Worm (Caenorhabditis elegans) whole organism, L4 larva: ENCODE data around the gene F23H12.5.
A peak's percentile ranks its signal among the peaks of the same experiment; 100 is the strongest.

Experiments used
- D1046.2 ChIP-seq: fragments of 200-800 bp; sonication (Bioruptor generic); IDR thresholded peaks from 2 replicates; pipeline ENCODE4 v1.3.6; 2022; ENCODE audit warnings: missing genetic modification characterization, missing compliant biosample characterization
- T26A8.4 ChIP-seq: fragments of 200-800 bp; sonication (Bioruptor generic); IDR thresholded peaks from 2 replicates; pipeline ENCODE4 v1.3.6; 2022; ENCODE audit warnings: missing genetic modification characterization, missing compliant biosample characterization
- Y48G9A.11 ChIP-seq: fragments of 200-800 bp; sonication (Bioruptor generic); IDR thresholded peaks from 2 replicates; pipeline ENCODE4 v1.3.6; 2022; ENCODE audit warnings: missing genetic modification reagents, missing genetic modification characterization, missing compliant biosample characterization
- Y5F2A.4 ChIP-seq: fragments of 200-800 bp; sonication (Bioruptor generic); optimal IDR thresholded peaks from 2 replicates; lab custom pipeline; 2018; ENCODE audit warnings: mild to moderate bottlenecking, missing genetic modification characterization, missing compliant biosample characterization
- aha-1 ChIP-seq: fragments of 150-350 bp; peaks from one replicate; lab custom pipeline; 2014; ENCODE audit warnings: missing biosample characterization, missing genetic modification characterization
- attf-4 ChIP-seq: sonication (generic microtip); optimal IDR thresholded peaks from 3 replicates; lab custom pipeline; 2017; ENCODE audit warnings: missing biosample characterization, missing genetic modification characterization
- ceh-44 ChIP-seq: fragments of 200-800 bp; sonication (Bioruptor generic); IDR thresholded peaks from 2 replicates; pipeline ENCODE4 v1.3.6; 2022; ENCODE audit warnings: missing genetic modification reagents, missing genetic modification characterization, missing compliant biosample characterization
- ctbp-1 ChIP-seq: fragments of 200-800 bp; sonication (Bioruptor generic); IDR thresholded peaks from 2 replicates; pipeline ENCODE4 v1.3.6; 2022; ENCODE audit warnings: missing genetic modification reagents, missing genetic modification characterization, missing compliant biosample characterization
- daf-16 ChIP-seq, 3 experiments: sonication (generic microtip); optimal IDR thresholded peaks; 2 replicates each; lab custom pipeline; 2016 to 2017; ENCODE audit warnings: missing genetic modification characterization in 3 of 3, missing genetic modification reagents in 3 of 3, mild to moderate bottlenecking in 2 of 3, missing compliant biosample characterization in 2 of 3, missing biosample characterization in 1 of 3, moderate library complexity in 1 of 3
- daf-8 ChIP-seq: fragments of 200-800 bp; sonication (Bioruptor generic); IDR thresholded peaks from 2 replicates; pipeline ENCODE4 v1.3.6; 2022; ENCODE audit warnings: missing genetic modification characterization, missing compliant biosample characterization
- dmd-6 ChIP-seq: fragments of 200-800 bp; sonication (Bioruptor generic); IDR thresholded peaks from 2 replicates; pipeline ENCODE4 v1.3.6; 2022; ENCODE audit warnings: missing genetic modification reagents, missing genetic modification characterization, missing compliant biosample characterization
- dpl-1 ChIP-seq: fragments of 150-350 bp; optimal IDR thresholded peaks from 2 replicates; lab custom pipeline; 2014; ENCODE audit warnings: missing biosample characterization, missing genetic modification reagents, missing genetic modification characterization
- dve-1 ChIP-seq: sonication (generic microtip); optimal IDR thresholded peaks from 2 replicates; lab custom pipeline; 2017; ENCODE audit warnings: antibody characterized with exemption, mild to moderate bottlenecking, missing genetic modification characterization, missing compliant biosample characterization; ENCODE audit not compliant: insufficient read depth
- fkh-10 ChIP-seq: fragments of 150-350 bp; optimal IDR thresholded peaks from 2 replicates; lab custom pipeline; 2014; ENCODE audit warnings: missing biosample characterization, missing genetic modification reagents, missing genetic modification characterization
- hif-1 ChIP-seq, 2 experiments: sonication (generic microtip); optimal IDR thresholded peaks; 2 replicates each; lab custom pipeline; 2016 to 2017; ENCODE audit warnings: missing compliant biosample characterization in 2 of 2, missing genetic modification characterization in 2 of 2, missing genetic modification reagents in 2 of 2, missing genotype in 2 of 2, mild to moderate bottlenecking in 1 of 2
- hlh-30 ChIP-seq: sonication (generic microtip); optimal IDR thresholded peaks from 2 replicates; lab custom pipeline; 2017; ENCODE audit warnings: antibody characterized with exemption, mild to moderate bottlenecking, missing genetic modification characterization, missing compliant biosample characterization; ENCODE audit not compliant: insufficient read depth
- jun-1 ChIP-seq: fragments of 150-350 bp; optimal IDR thresholded peaks from 2 replicates; lab custom pipeline; 2014; ENCODE audit warnings: missing biosample characterization, missing genetic modification reagents, missing genetic modification characterization
- lin-1 ChIP-seq: fragments of 200-800 bp; sonication (Bioruptor generic); IDR thresholded peaks from 2 replicates; pipeline ENCODE4 v1.3.6; 2022; ENCODE audit warnings: missing genetic modification reagents, missing genetic modification characterization, missing compliant biosample characterization
- lin-15B ChIP-seq: fragments of 150-350 bp; sonication (generic microtip); optimal IDR thresholded peaks from 3 replicates; lab custom pipeline; 2014; ENCODE audit warnings: missing biosample characterization, missing genetic modification characterization
- mep-1 ChIP-seq: fragments of 150-350 bp; sonication (generic microtip); optimal IDR thresholded peaks from 3 replicates; lab custom pipeline; 2014; ENCODE audit warnings: missing biosample characterization, missing genetic modification characterization
- mes-2 ChIP-seq: sonication (generic microtip); optimal IDR thresholded peaks from 2 replicates; lab custom pipeline; 2016; ENCODE audit warnings: missing genotype, mild to moderate bottlenecking, missing genetic modification characterization, missing compliant biosample characterization; ENCODE audit not compliant: poor library complexity, severe bottlenecking
- mxl-3 ChIP-seq: fragments of 200-800 bp; sonication (Bioruptor generic); optimal IDR thresholded peaks from 2 replicates; lab custom pipeline; 2018; ENCODE audit warnings: mild to moderate bottlenecking, missing genetic modification characterization, missing compliant biosample characterization
- nhr-25 ChIP-seq: sonication (generic microtip); optimal IDR thresholded peaks from 2 replicates; lab custom pipeline; 2017; ENCODE audit warnings: missing genetic modification characterization, mild to moderate bottlenecking, missing compliant biosample characterization, antibody characterized with exemption, moderate library complexity, borderline replicate concordance; ENCODE audit not compliant: insufficient read depth
- nhr-28 ChIP-seq: fragments of 150-350 bp; optimal IDR thresholded peaks from 2 replicates; lab custom pipeline; 2014; ENCODE audit warnings: missing biosample characterization, missing genetic modification characterization
- nhr-6 ChIP-seq: fragments of 150-350 bp; optimal IDR thresholded peaks from 2 replicates; lab custom pipeline; 2014; ENCODE audit warnings: missing biosample characterization, missing genetic modification characterization
- nhr-76 ChIP-seq: fragments of 150-350 bp; optimal IDR thresholded peaks from 2 replicates; lab custom pipeline; 2014; ENCODE audit warnings: missing biosample characterization, missing genetic modification characterization
- pha-4 ChIP-seq, 2 experiments: fragments of 150-350 bp in 1 of 2; fragments of 200-800 bp in 1 of 2; sonication (Bioruptor generic) in 1 of 2; IDR thresholded peaks in 1 of 2; optimal IDR thresholded peaks in 1 of 2; 2 replicates each; pipeline versions ENCODE4 v1.3.6 to Lab custom; 2014 to 2022; ENCODE audit warnings: missing genetic modification characterization in 2 of 2, missing genetic modification reagents in 2 of 2, missing biosample characterization in 1 of 2, missing compliant biosample characterization in 1 of 2
- pqm-1 ChIP-seq: sonication (generic microtip); optimal IDR thresholded peaks from 2 replicates; lab custom pipeline; 2017; ENCODE audit warnings: missing biosample characterization, missing genetic modification characterization
- sdz-12 ChIP-seq: fragments of 200-800 bp; sonication (Bioruptor generic); optimal IDR thresholded peaks from 2 replicates; lab custom pipeline; 2018; ENCODE audit warnings: mild to moderate bottlenecking, missing genetic modification characterization, missing compliant biosample characterization
- snpc-1.2 ChIP-seq: fragments of 200-800 bp; sonication (Bioruptor generic); IDR thresholded peaks from 2 replicates; pipeline ENCODE4 v1.3.6; 2022; ENCODE audit warnings: missing genetic modification reagents, missing genetic modification characterization, missing compliant biosample characterization
- spr-3 ChIP-seq: fragments of 200-800 bp; sonication (Bioruptor generic); optimal IDR thresholded peaks from 2 replicates; lab custom pipeline; 2018; ENCODE audit warnings: mild to moderate bottlenecking, missing genetic modification characterization, missing compliant biosample characterization
- unc-39 ChIP-seq: sonication (generic microtip); optimal IDR thresholded peaks from 2 replicates; lab custom pipeline; 2017; ENCODE audit warnings: missing biosample characterization, missing genetic modification characterization
- unc-62 ChIP-seq, 3 experiments: fragments of 150-350 bp in 1 of 3; sonication (generic microtip); optimal IDR thresholded peaks in 2 of 3; peaks in 1 of 3; 1 replicate in 1 of 3; 2 replicates in 2 of 3; lab custom pipeline; 2014 to 2017; ENCODE audit warnings: missing biosample characterization in 3 of 3, missing genetic modification characterization in 3 of 3, missing genetic modification reagents in 3 of 3, missing genotype in 1 of 3
- zag-1 ChIP-seq: fragments of 150-350 bp; optimal IDR thresholded peaks from 2 replicates; lab custom pipeline; 2014; ENCODE audit warnings: missing biosample characterization, missing genetic modification characterization
- ztf-11 ChIP-seq: fragments of 150-350 bp; optimal IDR thresholded peaks from 2 replicates; lab custom pipeline; 2014; ENCODE audit warnings: missing biosample characterization, missing genetic modification characterization
- ztf-7 ChIP-seq: fragments of 150-350 bp; optimal IDR thresholded peaks from 2 replicates; lab custom pipeline; 2014; ENCODE audit warnings: missing biosample characterization, missing genetic modification characterization

F23H12.5 gene

DNA sequence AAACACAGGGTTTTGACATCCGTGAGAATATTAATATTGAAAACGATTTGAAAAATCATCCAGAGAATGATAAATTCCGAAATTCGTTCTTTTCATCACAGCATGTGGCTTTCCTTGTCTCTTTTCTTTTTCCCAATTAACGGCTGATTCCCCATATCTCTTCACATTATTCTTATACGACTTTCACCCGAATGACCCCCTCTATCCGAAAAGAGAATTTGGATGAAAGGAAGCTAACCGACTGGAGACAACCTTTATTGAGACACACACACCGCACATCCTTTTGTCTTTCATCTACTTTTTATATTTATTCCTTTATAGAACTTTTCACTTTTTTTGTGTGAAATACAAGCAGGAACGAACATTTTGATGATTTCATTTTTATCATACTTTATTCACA, 815 bp upstream of the F23H12.5 start (continued):
- TF ChIP-seq hif-1 (tag; optimal IDR thresholded peaks at IDR 0.05; lab: Kevin White, UChicago) = no peak
- TF ChIP-seq pha-4 (GFP tag; IDR thresholded peaks at IDR 0.05; lab: Robert Waterston, UW) = no peak
- TF ChIP-seq pha-4 (tag; optimal IDR thresholded peaks at IDR 0.05; lab: Kevin White, UChicago) = no peak
- no peak for TF ChIP-seq nhr-76 (tag; lab: Kevin White, UChicago)

DNA sequence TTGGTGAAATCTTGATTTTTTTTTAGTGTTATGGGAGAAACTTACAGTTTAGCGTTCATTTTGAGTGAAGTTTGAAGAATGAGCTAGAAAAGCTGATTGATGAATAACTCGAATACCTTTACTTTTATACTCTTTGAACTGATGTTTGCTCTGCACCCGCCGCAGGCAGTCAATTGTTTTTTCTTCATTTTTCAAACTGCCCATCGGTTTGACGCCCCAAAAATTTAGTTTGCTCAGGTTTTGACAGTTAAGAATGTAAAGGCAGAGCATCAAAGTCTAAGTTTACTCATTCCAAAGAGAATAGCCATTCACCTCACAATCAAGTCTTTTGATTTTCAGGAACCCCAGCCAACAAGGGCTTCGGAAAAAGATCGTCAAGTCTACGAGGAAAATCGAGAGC, 3.2 kb downstream of the F23H12.5 start, which contains the start of gene fipr-1:
Gene fipr-1 (minus strand): TSS at position 101 of the 400 bp plus-strand sequence.
- TF ChIP-seq ztf-7 (tag; lab: Kevin White, UChicago) = no peak
- no peak for TF ChIP-seq jun-1 (tag; lab: Kevin White, UChicago)
- no peak for TF ChIP-seq nhr-6 (tag; lab: Kevin White, UChicago)
- TF ChIP-seq unc-39 = no peak
- no peak for TF ChIP-seq sdz-12 (GFP tag; lab: Kevin White, UChicago)
- TF ChIP-seq lin-1 (GFP tag; lab: Robert Waterston, UW) = no peak
- no peak for TF ChIP-seq hif-1 (tag; optimal IDR thresholded peaks at IDR 0.05; lab: Kevin White, UChicago)

DNA sequence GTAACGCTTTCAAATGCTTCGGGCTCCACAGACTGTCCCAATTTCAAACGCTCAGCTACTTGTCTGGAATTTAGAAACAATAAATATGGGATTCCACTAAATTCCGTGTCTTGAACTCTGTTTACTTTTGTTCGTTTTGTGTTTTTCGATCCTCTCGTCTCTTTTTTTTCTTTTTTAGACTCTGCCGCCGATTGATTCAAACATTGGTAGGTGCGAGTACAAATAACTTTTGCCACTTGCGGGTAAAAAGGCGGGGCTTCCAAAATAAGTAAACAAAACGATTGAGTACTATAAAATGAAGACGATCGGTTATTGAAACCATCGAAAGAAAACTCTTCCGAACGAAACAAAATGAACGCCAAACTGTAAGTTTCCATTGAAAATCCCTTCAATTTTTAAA, 6.7 kb downstream of the F23H12.5 start, which contains the start of gene fipr-2:
Gene fipr-2 (plus strand): TSS at position 245 of the 400 bp plus-strand sequence.
- TF ChIP-seq D1046.2 (GFP tag; lab: Robert Waterston, UW) (no peak), mxl-3 (no peak), nhr-25 (tag; lab: Kevin White, UChicago) (no peak), hlh-30 (tag; lab: Kevin White, UChicago) (no peak)

DNA sequence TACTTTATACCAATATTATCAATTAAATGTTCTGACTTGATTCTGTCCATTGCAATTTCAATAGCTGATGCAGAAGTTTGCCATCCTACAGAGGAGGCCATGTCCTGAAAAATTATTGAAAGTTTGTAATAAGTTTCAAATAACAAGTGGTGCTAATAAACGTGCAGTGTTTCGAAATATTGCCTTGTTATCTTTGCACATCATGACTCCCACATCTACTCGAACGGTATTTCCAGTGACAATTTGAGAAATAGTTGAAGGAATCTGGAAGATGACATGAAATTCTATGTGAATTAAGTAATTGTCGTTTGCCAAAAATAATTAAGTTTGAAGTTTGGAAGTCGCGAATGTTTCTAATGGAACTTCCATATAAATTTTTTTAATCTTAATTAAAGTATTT, 11.0 kb downstream of the F23H12.5 start, which contains the start of gene gcy-13:
Gene gcy-13 (minus strand): TSS at position 101 of the 400 bp plus-strand sequence.
- TF ChIP-seq attf-4 (tag; lab: Kevin White, UChicago) = no peak
- TF ChIP-seq snpc-1.2 (GFP tag; lab: Robert Waterston, UW) = no peak
- TF ChIP-seq pqm-1 (tag; lab: Kevin White, UChicago) = no peak
- TF ChIP-seq nhr-28 (tag; lab: Kevin White, UChicago) = no peak
- TF ChIP-seq zag-1 (tag; lab: Kevin White, UChicago) = no peak
- TF ChIP-seq fkh-10 = no peak

DNA sequence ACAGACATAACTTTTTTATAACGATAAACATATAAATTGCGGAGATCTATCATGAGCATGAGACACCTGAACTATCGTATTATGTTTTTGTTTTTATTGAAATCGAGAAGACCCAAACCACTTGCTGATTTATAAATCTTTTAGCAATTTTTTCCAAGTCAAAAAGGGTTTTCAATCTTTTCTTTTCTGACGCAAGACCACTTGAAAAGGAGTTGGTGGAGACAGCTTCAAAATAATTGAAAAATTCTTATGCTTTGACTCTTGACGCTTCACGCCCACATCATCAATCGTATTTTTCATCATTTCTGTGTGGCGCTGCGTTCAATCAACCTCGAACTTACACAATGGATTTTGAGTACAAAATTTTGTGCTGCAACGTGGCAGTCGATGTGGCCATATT, 12.9 kb downstream of the F23H12.5 start, which contains the start of gene F23H12.7:
Gene F23H12.7 (plus strand): TSS at position 301 of the 400 bp plus-strand sequence.
- TF ChIP-seq unc-62 (GFP tag; optimal IDR thresholded peaks at IDR 0.05 in 1 of 2; lab: Kevin White, UChicago) (peak in 1 of 2 experiments; percentile 1), unc-62 (tag; optimal IDR thresholded peaks at IDR 0.05; lab: Kevin White, UChicago) (no peak), attf-4 (tag; lab: Kevin White, UChicago) (no peak), mep-1 (no peak), ceh-44 (no peak), pha-4 (GFP tag; IDR thresholded peaks at IDR 0.05; lab: Robert Waterston, UW) (no peak), pha-4 (tag; optimal IDR thresholded peaks at IDR 0.05; lab: Kevin White, UChicago) (no peak), mes-2 (no peak), dpl-1 (no peak)

DNA sequence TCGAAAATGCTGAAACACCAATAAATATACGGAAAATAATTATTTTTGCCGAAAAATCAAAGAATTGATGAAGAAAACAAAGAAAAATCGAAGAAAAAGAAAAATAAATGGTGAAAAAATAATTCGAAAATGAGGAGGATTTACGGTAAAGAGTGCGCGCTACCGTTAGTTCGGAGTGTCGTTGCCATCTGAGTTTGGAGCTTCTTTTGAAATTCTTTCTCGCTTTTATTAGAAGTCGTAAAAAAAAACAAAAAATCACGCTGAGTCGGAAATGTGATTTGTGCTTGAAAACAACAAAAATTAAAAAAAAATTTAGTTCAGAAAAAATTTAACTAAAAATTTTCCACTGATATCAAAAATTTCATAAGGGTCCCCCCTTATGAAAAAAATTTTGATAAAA, 15.8 kb downstream of the F23H12.5 start, which contains the start of gene F23H12.10:
Gene F23H12.10 (minus strand): TSS at position 12 of the 400 bp plus-strand sequence.
- peak; percentile 51; the same call in 1 of the 2 replicates for TF ChIP-seq Y48G9A.11 (GFP tag; lab: Robert Waterston, UW)

DNA sequence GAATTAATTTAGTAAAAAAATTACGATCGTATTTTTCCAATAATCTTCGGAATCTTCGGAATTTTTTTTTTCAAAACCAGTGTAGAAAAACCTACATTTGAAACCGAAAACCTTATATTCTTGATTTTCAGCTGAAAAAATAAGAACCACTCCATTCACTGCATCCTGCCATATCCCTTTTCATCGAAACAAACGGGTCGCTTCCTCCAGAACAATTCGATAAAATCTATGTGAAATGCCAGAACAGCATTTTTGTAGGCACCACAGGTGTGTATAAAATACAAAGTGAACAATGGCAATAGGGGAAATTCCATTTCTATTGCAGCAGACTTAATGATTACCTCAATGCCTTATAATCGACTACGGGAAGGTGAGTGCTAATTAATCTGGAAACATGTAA, 18.8 kb downstream of the F23H12.5 start, which contains the start of gene K01D12.1:
Gene K01D12.1 (plus strand): TSS at position 301 of the 400 bp plus-strand sequence.
- TF ChIP-seq ctbp-1 = no peak
- TF ChIP-seq lin-15B (tag; lab: Kevin White, UChicago) = no peak
- TF ChIP-seq zag-1 (tag; lab: Kevin White, UChicago) = no peak
- no peak for TF ChIP-seq ztf-11
- TF ChIP-seq unc-62 (GFP tag; optimal IDR thresholded peaks at IDR 0.05 in 1 of 2; lab: Kevin White, UChicago) = peak in 1 of 2 experiments; percentile 71
- TF ChIP-seq unc-62 (tag; optimal IDR thresholded peaks at IDR 0.05; lab: Kevin White, UChicago) = no peak
- TF ChIP-seq dmd-6 = no peak
- TF ChIP-seq T26A8.4 (GFP tag; lab: Robert Waterston, UW) = no peak
- peak; percentile 70 for TF ChIP-seq aha-1
- no peak for TF ChIP-seq daf-8 (GFP tag; lab: Robert Waterston, UW)
- TF ChIP-seq spr-3 = no peak
- TF ChIP-seq daf-16 (GFP tag; optimal IDR thresholded peaks at IDR 0.05; lab: Kevin White, UChicago) = no peak
- TF ChIP-seq daf-16 (tag; optimal IDR thresholded peaks at IDR 0.05; lab: Kevin White, UChicago) = no peak
- TF ChIP-seq Y5F2A.4 = no peak
- TF ChIP-seq dve-1 = no peak
- TF ChIP-seq jun-1 (tag; lab: Kevin White, UChicago) = no peak
